Fruit fly (Drosophila melanogaster) S2 (cell line): ENCODE data around the gene CG10920.

Experiments used
- CG8478 ChIP-seq: fragments of >200 bp; optimal IDR thresholded peaks from 2 replicates; lab custom pipeline; 2018
- CTCF ChIP-seq, 2 experiments: fragments of >200 bp; optimal IDR thresholded peaks; 2 replicates each; lab custom pipeline; 2018

Gene CG10920

dm6 chrX:7873172-7873930, 19.3 kb upstream of the CG10920 start, which contains the start of gene dec:
Gene dec (minus strand): TSS chrX:7873222.
- TF ChIP-seq CTCF (optimal IDR thresholded peaks at IDR 0.05; lab: Kevin White, UChicago) (no peak), CG8478 (lab: Kevin White, UChicago) (no peak)

- no peak for TF ChIP-seq CTCF (optimal IDR thresholded peaks at IDR 0.05; lab: Kevin White, UChicago)
- no peak for TF ChIP-seq CG8478 (lab: Kevin White, UChicago)
Measured at dm6 chrX:7866868-7867267, 12.8 kb upstream of the CG10920 start, which contains the start of gene Ir7b. Gene Ir7b (minus strand): TSS chrX:7866968.

- TF ChIP-seq CTCF (optimal IDR thresholded peaks at IDR 0.05; lab: Kevin White, UChicago) (no peak), CG8478 (lab: Kevin White, UChicago) (no peak)
Measured at dm6 chrX:7857873-7858272, 3.8 kb upstream of the CG10920 start, which contains the start of gene CG1409. Gene CG1409 (plus strand): TSS chrX:7858173.

dm6 chrX:7825897-7826296, 28.1 kb downstream of the CG10920 start, which contains the start of gene CARPA:
Gene CARPA (plus strand): TSS chrX:7826197.
- TF ChIP-seq CTCF (optimal IDR thresholded peaks at IDR 0.05; lab: Kevin White, UChicago) (no peak), CG8478 (lab: Kevin White, UChicago) (no peak)

dm6 chrX:7825310-7825709, 28.7 kb downstream of the CG10920 start:
- no peak for TF ChIP-seq CTCF (optimal IDR thresholded peaks at IDR 0.05; lab: Kevin White, UChicago)
- TF ChIP-seq CG8478 (lab: Kevin White, UChicago) = no peak

- TF ChIP-seq CTCF (optimal IDR thresholded peaks at IDR 0.05; lab: Kevin White, UChicago) (no peak), CG8478 (lab: Kevin White, UChicago) (no peak)
Measured at dm6 chrX:7822910-7823309, 31.1 kb downstream of the CG10920 start.
